Worm (Caenorhabditis elegans) whole organism, late embryonic: Measurements from ENCODE around the gene srh-118.

ENCODE experiments used
- C08G9.2 ChIP-seq: sonication (generic microtip); optimal IDR thresholded peaks from 2 replicates; lab custom pipeline; 2016; ENCODE audit warnings: mild to moderate bottlenecking, missing genetic modification characterization, moderate library complexity, missing compliant biosample characterization
- C38D4.7 ChIP-seq: fragments of 200-800 bp; sonication (Bioruptor generic); optimal IDR thresholded peaks from 2 replicates; lab custom pipeline; 2018; ENCODE audit warnings: mild to moderate bottlenecking, missing genetic modification characterization, moderate library complexity, missing compliant biosample characterization
- F13H6.1 ChIP-seq: sonication (generic microtip); optimal IDR thresholded peaks from 2 replicates; lab custom pipeline; 2016; ENCODE audit warnings: missing genetic modification characterization, missing compliant biosample characterization
- K02D7.2 ChIP-seq: sonication (generic microtip); optimal IDR thresholded peaks from 2 replicates; lab custom pipeline; 2017; ENCODE audit warnings: mild to moderate bottlenecking, missing genetic modification characterization, missing compliant biosample characterization
- K09A11.1 ChIP-seq: sonication (generic microtip); optimal IDR thresholded peaks from 2 replicates; lab custom pipeline; 2017; ENCODE audit warnings: antibody characterized with exemption, mild to moderate bottlenecking, missing genetic modification characterization, missing compliant biosample characterization; ENCODE audit not compliant: insufficient read depth
- T23F11.4 ChIP-seq: fragments of 200-800 bp; sonication (Bioruptor generic); optimal IDR thresholded peaks from 2 replicates; lab custom pipeline; 2018; ENCODE audit warnings: mild to moderate bottlenecking, missing genetic modification characterization, missing compliant biosample characterization
- Y22D7AL.16 ChIP-seq: sonication (generic microtip); optimal IDR thresholded peaks from 2 replicates; lab custom pipeline; 2016; ENCODE audit warnings: missing genetic modification characterization, missing compliant biosample characterization
- ama-1 ChIP-seq: fragments of 150-350 bp; optimal IDR thresholded peaks from 2 replicates; lab custom pipeline; 2014
- ceh-18 ChIP-seq: sonication (generic microtip); optimal IDR thresholded peaks from 2 replicates; lab custom pipeline; 2016; ENCODE audit warnings: missing genetic modification characterization, missing compliant biosample characterization
- ceh-19 ChIP-seq: fragments of 200-800 bp; sonication (Bioruptor generic); optimal IDR thresholded peaks from 2 replicates; lab custom pipeline; 2018; ENCODE audit warnings: mild to moderate bottlenecking, missing genetic modification characterization, missing compliant biosample characterization
- ceh-2 ChIP-seq: sonication (generic microtip); optimal IDR thresholded peaks from 2 replicates; lab custom pipeline; 2016; ENCODE audit warnings: missing genotype, missing genetic modification characterization, missing compliant biosample characterization
- ceh-22 ChIP-seq: sonication (generic microtip); optimal IDR thresholded peaks from 2 replicates; lab custom pipeline; 2017; ENCODE audit warnings: missing biosample characterization, missing genetic modification characterization
- ceh-9 ChIP-seq: sonication (generic microtip); optimal IDR thresholded peaks from 2 replicates; lab custom pipeline; 2016; ENCODE audit warnings: mild to moderate bottlenecking, missing genetic modification characterization, inconsistent platforms, missing compliant biosample characterization
- che-1 ChIP-seq: sonication (generic microtip); optimal IDR thresholded peaks from 2 replicates; lab custom pipeline; 2016; ENCODE audit warnings: mild to moderate bottlenecking, missing genetic modification characterization, missing compliant biosample characterization
- dmd-4 ChIP-seq: sonication (generic microtip); optimal IDR thresholded peaks from 2 replicates; lab custom pipeline; 2016; ENCODE audit warnings: borderline replicate concordance, missing genetic modification characterization, missing compliant biosample characterization
- dve-1 ChIP-seq: sonication (generic microtip); optimal IDR thresholded peaks from 2 replicates; lab custom pipeline; 2017; ENCODE audit warnings: antibody characterized with exemption, mild to moderate bottlenecking, missing genetic modification characterization, missing compliant biosample characterization
- elt-4 ChIP-seq: sonication (generic microtip); optimal IDR thresholded peaks from 2 replicates; lab custom pipeline; 2016; ENCODE audit warnings: missing genetic modification characterization, missing compliant biosample characterization
- ets-4 ChIP-seq: sonication (generic microtip); optimal IDR thresholded peaks from 2 replicates; lab custom pipeline; 2016; ENCODE audit warnings: missing genetic modification characterization, missing compliant biosample characterization
- hlh-15 ChIP-seq: sonication (generic microtip); optimal IDR thresholded peaks from 2 replicates; lab custom pipeline; 2016; ENCODE audit warnings: missing genetic modification characterization, missing compliant biosample characterization
- hlh-30 ChIP-seq: sonication (generic microtip); optimal IDR thresholded peaks from 2 replicates; lab custom pipeline; 2017; ENCODE audit warnings: antibody characterized with exemption, missing genetic modification characterization, missing compliant biosample characterization; ENCODE audit not compliant: insufficient read depth
- hlh-6 ChIP-seq: sonication (generic microtip); optimal IDR thresholded peaks from 2 replicates; lab custom pipeline; 2016; ENCODE audit warnings: missing genotype, missing genetic modification characterization, missing compliant biosample characterization
- lim-6 ChIP-seq: sonication (generic microtip); optimal IDR thresholded peaks from 2 replicates; lab custom pipeline; 2016; ENCODE audit warnings: missing genetic modification characterization, missing compliant biosample characterization
- lin-11 ChIP-seq: fragments of 200-800 bp; sonication (Bioruptor generic); optimal IDR thresholded peaks from 2 replicates; lab custom pipeline; 2018; ENCODE audit warnings: mild to moderate bottlenecking, missing genetic modification characterization, missing compliant biosample characterization
- madf-2 ChIP-seq: sonication (generic microtip); optimal IDR thresholded peaks from 2 replicates; lab custom pipeline; 2017; ENCODE audit warnings: missing genetic modification characterization, missing compliant biosample characterization
- nfya-1 ChIP-seq: sonication (generic microtip); optimal IDR thresholded peaks from 2 replicates; lab custom pipeline; 2017; ENCODE audit warnings: missing genetic modification characterization, mild to moderate bottlenecking, missing compliant biosample characterization, antibody characterized with exemption, moderate library complexity
- nhr-11 ChIP-seq: fragments of 150-350 bp; optimal IDR thresholded peaks from 2 replicates; lab custom pipeline; 2014; ENCODE audit warnings: missing biosample characterization, missing genetic modification characterization
- nhr-232 ChIP-seq: sonication (generic microtip); optimal IDR thresholded peaks from 2 replicates; lab custom pipeline; 2016; ENCODE audit warnings: missing genetic modification characterization, missing compliant biosample characterization
- npax-4 ChIP-seq: sonication (generic microtip); optimal IDR thresholded peaks from 2 replicates; lab custom pipeline; 2016; ENCODE audit warnings: missing genetic modification characterization, missing compliant biosample characterization
- odd-2 ChIP-seq: sonication (generic microtip); optimal IDR thresholded peaks from 2 replicates; lab custom pipeline; 2017; ENCODE audit warnings: antibody characterized with exemption, mild to moderate bottlenecking, missing genetic modification characterization, missing compliant biosample characterization
- pax-1 ChIP-seq: fragments of 150-350 bp; optimal IDR thresholded peaks from 2 replicates; lab custom pipeline; 2014; ENCODE audit warnings: missing biosample characterization, missing genetic modification characterization
- pha-2 ChIP-seq: sonication (generic microtip); optimal IDR thresholded peaks from 2 replicates; lab custom pipeline; 2017; ENCODE audit warnings: mild to moderate bottlenecking, missing genetic modification characterization, missing compliant biosample characterization
- pqm-1 ChIP-seq: sonication (generic microtip); optimal IDR thresholded peaks from 2 replicates; lab custom pipeline; 2016; ENCODE audit warnings: missing genetic modification characterization, missing compliant biosample characterization
- rnt-1 ChIP-seq: sonication (generic microtip); optimal IDR thresholded peaks from 2 replicates; lab custom pipeline; 2016; ENCODE audit warnings: missing genetic modification characterization, missing compliant biosample characterization
- sox-2 ChIP-seq: fragments of 200-800 bp; sonication (Bioruptor generic); IDR thresholded peaks from 2 replicates; pipeline ENCODE4 v1.3.6; 2022; ENCODE audit warnings: missing genetic modification reagents, missing genetic modification characterization, missing compliant biosample characterization
- syd-9 ChIP-seq: sonication (generic microtip); optimal IDR thresholded peaks from 2 replicates; lab custom pipeline; 2016; ENCODE audit warnings: mild to moderate bottlenecking, missing genetic modification characterization, moderate library complexity, missing compliant biosample characterization
- tbx-2 ChIP-seq: sonication (generic microtip); optimal IDR thresholded peaks from 2 replicates; lab custom pipeline; 2016; ENCODE audit warnings: missing genetic modification characterization, missing compliant biosample characterization
- tbx-7 ChIP-seq: sonication (generic microtip); optimal IDR thresholded peaks from 2 replicates; lab custom pipeline; 2016; ENCODE audit warnings: missing genotype, missing genetic modification characterization, missing compliant biosample characterization
- ttx-3 ChIP-seq: sonication (generic microtip); optimal IDR thresholded peaks from 2 replicates; lab custom pipeline; 2016; ENCODE audit warnings: missing genetic modification reagents, missing genetic modification characterization, missing compliant biosample characterization
- unc-42 ChIP-seq: sonication (generic microtip); optimal IDR thresholded peaks from 2 replicates; lab custom pipeline; 2016; ENCODE audit warnings: missing genotype, missing genetic modification characterization, missing compliant biosample characterization

The srh-118 gene

ce11 chrV:17532686-17533085 lies 36.7 kb upstream of the srh-118 start, which contains the start of gene C18D4.3:
Gene C18D4.3, minus strand, starts transcription at chrV:17532786.
- TF ChIP-seq K09A11.1 (tag; lab: Kevin White, UChicago) (no peak), rnt-1 (tag; lab: Kevin White, UChicago) (no peak), ceh-9 (tag; lab: Kevin White, UChicago) (no peak), che-1 (tag; lab: Kevin White, UChicago) (no peak), nhr-11 (tag; lab: Kevin White, UChicago) (no peak), sox-2 (GFP tag; lab: Robert Waterston, UW) (no peak), ttx-3 (tag; lab: Kevin White, UChicago) (no peak), ama-1 (lab: Kevin White, UChicago) (no peak), odd-2 (tag; lab: Kevin White, UChicago) (no peak), elt-4 (tag; lab: Kevin White, UChicago) (no peak), unc-42 (no peak), pax-1 (tag; lab: Kevin White, UChicago) (no peak), ceh-19 (GFP tag; lab: Kevin White, UChicago) (no peak), hlh-30 (tag; lab: Kevin White, UChicago) (no peak)

ce11 chrV:17531410-17531809 lies 35.4 kb upstream of the srh-118 start, which contains the start of gene C18D4.4:
Gene C18D4.4, minus strand, starts transcription at chrV:17531510.
- TF ChIP-seq tbx-2 (tag; lab: Kevin White, UChicago) (no peak), nhr-232 (tag; lab: Kevin White, UChicago) (no peak), madf-2 (no peak), C38D4.7 (no peak), tbx-7 (tag; lab: Kevin White, UChicago) (no peak), Y22D7AL.16 (tag; lab: Kevin White, UChicago) (no peak), K02D7.2 (tag; lab: Kevin White, UChicago) (no peak), C08G9.2 (no peak), ceh-18 (tag; lab: Kevin White, UChicago) (no peak), dve-1 (tag; lab: Kevin White, UChicago) (no peak)

- no peak for TF ChIP-seq syd-9
- TF ChIP-seq, all 69 proteins: peak for 0
Observed at ce11 chrV:17530486-17530885, 34.5 kb upstream of the srh-118 start, which contains the start of gene C18D4.12. Gene C18D4.12, minus strand, starts transcription at chrV:17530586.

DNA sequence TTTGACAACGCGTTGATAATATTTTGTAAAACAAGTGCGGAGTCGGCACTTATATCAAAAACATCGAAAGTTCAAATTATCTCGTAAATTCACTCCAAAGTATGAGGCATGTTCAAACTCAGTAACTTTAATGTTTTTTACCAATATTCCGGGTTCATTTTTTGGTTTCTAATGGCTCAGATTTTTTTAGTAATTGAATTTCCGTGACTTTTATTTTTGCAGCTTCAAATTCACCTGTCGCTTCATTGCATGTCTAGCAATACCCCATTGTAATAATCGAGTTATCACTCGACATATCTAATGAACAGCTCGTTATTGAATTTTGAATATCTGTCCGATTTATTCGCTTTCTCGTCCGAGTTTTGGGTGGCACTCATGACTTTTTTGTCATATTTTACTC lies 31.8 kb upstream of the srh-118 start, which contains the start of gene srz-90:
srz-90 (plus strand) TSS at position 301 of the 400 bp plus-strand sequence.
- no peak for TF ChIP-seq ets-4 (tag; lab: Kevin White, UChicago)
- TF ChIP-seq syd-9: no peak
- TF ChIP-seq ceh-22 (tag; lab: Kevin White, UChicago): no peak
- TF ChIP-seq T23F11.4 (GFP tag; lab: Kevin White, UChicago): no peak
- TF ChIP-seq nhr-232 (tag; lab: Kevin White, UChicago): no peak
- TF ChIP-seq unc-42: no peak
- TF ChIP-seq elt-4 (tag; lab: Kevin White, UChicago): no peak
- TF ChIP-seq hlh-15 (tag; lab: Kevin White, UChicago): no peak
- TF ChIP-seq npax-4 (tag; lab: Kevin White, UChicago): no peak
- TF ChIP-seq dmd-4 (tag; lab: Kevin White, UChicago): no peak
- TF ChIP-seq hlh-6 (tag; lab: Kevin White, UChicago): no peak
- TF ChIP-seq ceh-2: no peak
- TF ChIP-seq pha-2: no peak
- TF ChIP-seq ama-1 (lab: Kevin White, UChicago): no peak
- TF ChIP-seq pqm-1 (tag; lab: Kevin White, UChicago): no peak

ce11 chrV:17520735-17521134 lies 24.8 kb upstream of the srh-118 start, which contains the start of gene fbxa-136:
Gene fbxa-136, plus strand, starts transcription at chrV:17521035.
- no peak for TF ChIP-seq npax-4 (tag; lab: Kevin White, UChicago)
- TF ChIP-seq ttx-3 (tag; lab: Kevin White, UChicago): no peak
- no peak for TF ChIP-seq lim-6 (tag; lab: Kevin White, UChicago)
- no peak for TF ChIP-seq hlh-6 (tag; lab: Kevin White, UChicago)
- no peak for TF ChIP-seq pha-2
- no peak for TF ChIP-seq odd-2 (tag; lab: Kevin White, UChicago)
- no peak for TF ChIP-seq nfya-1 (tag; lab: Kevin White, UChicago)
- TF ChIP-seq tbx-2 (tag; lab: Kevin White, UChicago): no peak
- no peak for TF ChIP-seq ets-4 (tag; lab: Kevin White, UChicago)
- TF ChIP-seq lin-11 (tag; lab: Kevin White, UChicago): no peak
- TF ChIP-seq unc-42: no peak
- no peak for TF ChIP-seq F13H6.1 (tag; lab: Kevin White, UChicago)
- TF ChIP-seq, all 69 proteins: peak for 0
